Worm (Caenorhabditis elegans): ENCODE measurements around the gene Y56A3A.16.

- TF ChIP-seq tab-1 (GFP tag; IDR thresholded peaks at IDR 0.05) (no peak), ref-1 (GFP tag; conservative IDR thresholded peaks at IDR 0.05) (no peak), klf-2 (GFP tag; conservative IDR thresholded peaks at IDR 0.05) (peak; percentile 15; the same call in 1 of the 2 replicates), ztf-29 (GFP tag; IDR thresholded peaks at IDR 0.05) (no peak), cog-1 (tag; optimal IDR thresholded peaks at IDR 0.05) (no peak), T22C8.4 (GFP tag; IDR thresholded peaks at IDR 0.05) (no peak)
Observed at ce11 chrIII:11936668-11937276, 22.7 kb upstream of the Y56A3A.16 start.

All from whole organism, midembryonic.